Worm (Caenorhabditis elegans): ENCODE results near the gene T24E12.13.

DNA sequence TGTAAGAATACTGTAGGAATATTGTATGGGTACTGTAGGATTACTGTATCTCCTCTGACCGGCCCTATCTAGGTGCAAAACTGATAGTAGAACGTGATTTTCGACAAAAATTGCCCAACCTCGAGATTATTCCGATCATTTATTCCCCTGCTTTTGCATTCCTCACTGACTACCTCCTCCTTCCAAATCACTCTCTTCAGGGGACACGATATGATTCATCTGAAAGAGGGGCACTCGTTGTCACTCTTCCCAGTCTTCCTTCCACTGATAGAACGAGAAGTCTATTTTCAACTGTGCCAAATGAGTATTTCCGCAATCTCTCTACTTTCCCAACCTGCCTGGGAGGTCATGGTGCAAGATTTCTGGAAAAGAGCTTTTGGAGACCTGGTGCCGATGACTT lies 47.6 kb upstream of the T24E12.13 start, which contains the start of gene F12E12.2:
- TF ChIP-seq W03F9.2 (tag; optimal IDR thresholded peaks at IDR 0.05): no peak
- TF ChIP-seq dao-5 (tag; optimal IDR thresholded peaks at IDR 0.05): no peak
- TF ChIP-seq him-1 (tag; optimal IDR thresholded peaks at IDR 0.05): no peak
